Worm (Caenorhabditis elegans) whole organism, mixed stage, embryonic: Measurements from ENCODE around the gene F19G12.3.

Experiments used
- flh-1 ChIP-seq: fragments of 200-800 bp; sonication (Bioruptor generic); optimal IDR thresholded peaks from 2 replicates; lab custom pipeline; 2018; ENCODE audit warnings: mild to moderate bottlenecking, missing genetic modification characterization, moderate library complexity, missing compliant biosample characterization
- lsy-2 ChIP-seq: fragments of 150-350 bp; optimal IDR thresholded peaks from 2 replicates; lab custom pipeline; 2014; ENCODE audit warnings: missing biosample characterization, missing genetic modification characterization
- nhr-28 ChIP-seq: fragments of 150-350 bp; optimal IDR thresholded peaks from 2 replicates; lab custom pipeline; 2014; ENCODE audit warnings: missing biosample characterization, missing genetic modification characterization
- snpc-4 ChIP-seq: fragments of 150-350 bp; optimal IDR thresholded peaks from 2 replicates; lab custom pipeline; 2014; ENCODE audit warnings: missing biosample characterization, missing genetic modification characterization
- unc-39 ChIP-seq: fragments of 150-350 bp; optimal IDR thresholded peaks from 2 replicates; lab custom pipeline; 2014; ENCODE audit warnings: missing biosample characterization, missing genetic modification characterization
- unc-62 ChIP-seq: fragments of 150-350 bp; optimal IDR thresholded peaks from 2 replicates; lab custom pipeline; 2014; ENCODE audit warnings: missing biosample characterization, missing genetic modification reagents, missing genetic modification characterization
- ztf-11 ChIP-seq: fragments of 150-350 bp; optimal IDR thresholded peaks from 2 replicates; lab custom pipeline; 2014; ENCODE audit warnings: missing biosample characterization, missing genetic modification characterization

ce11 chrX:1443556-1444243 lies 19.1 kb downstream of the F19G12.3 start:
- no peak for TF ChIP-seq unc-62 (GFP tag; lab: Kevin White, UChicago)
- no peak for TF ChIP-seq snpc-4
- TF ChIP-seq ztf-11 (tag; lab: Kevin White, UChicago), result no peak
- no peak for TF ChIP-seq nhr-28 (tag; lab: Kevin White, UChicago)
- no peak for TF ChIP-seq lsy-2
- TF ChIP-seq flh-1 (GFP tag; lab: Kevin White, UChicago), result no peak
- no peak for TF ChIP-seq unc-39
